Worm (Caenorhabditis elegans) whole organism, L2 larva: ENCODE results near the gene trh-1.

Source experiments
- C34F6.9 ChIP-seq: fragments of 150-350 bp; optimal IDR thresholded peaks from 2 replicates; lab custom pipeline; 2014; ENCODE audit warnings: missing biosample characterization, missing genetic modification characterization
- R02D3.7 ChIP-seq: fragments of 150-350 bp; optimal IDR thresholded peaks from 2 replicates; lab custom pipeline; 2014; ENCODE audit warnings: missing biosample characterization, missing genetic modification characterization
- alr-1 ChIP-seq: fragments of 150-350 bp; optimal IDR thresholded peaks from 2 replicates; lab custom pipeline; 2014; ENCODE audit warnings: missing biosample characterization, missing genetic modification characterization
- aly-2 ChIP-seq: fragments of 150-350 bp; optimal IDR thresholded peaks from 2 replicates; lab custom pipeline; 2014; ENCODE audit warnings: missing biosample characterization, missing genetic modification characterization
- ama-1 ChIP-seq: fragments of 150-350 bp; optimal IDR thresholded peaks from 2 replicates; lab custom pipeline; 2018; ENCODE audit warnings: inconsistent platforms
- blmp-1 ChIP-seq: sonication (generic microtip); optimal IDR thresholded peaks from 2 replicates; lab custom pipeline; 2017; ENCODE audit warnings: missing genetic modification characterization, mild to moderate bottlenecking, missing compliant biosample characterization, antibody characterized with exemption, moderate library complexity; ENCODE audit not compliant: insufficient read depth
- ceh-16 ChIP-seq: fragments of 150-350 bp; optimal IDR thresholded peaks from 2 replicates; lab custom pipeline; 2014; ENCODE audit warnings: missing biosample characterization, missing genetic modification characterization
- crh-2 ChIP-seq: sonication (generic microtip); optimal IDR thresholded peaks from 2 replicates; lab custom pipeline; 2017; ENCODE audit warnings: missing biosample characterization, missing genetic modification characterization
- dmd-4 ChIP-seq: sonication (generic microtip); optimal IDR thresholded peaks from 2 replicates; lab custom pipeline; 2017; ENCODE audit warnings: missing biosample characterization, missing genetic modification characterization
- egl-27 ChIP-seq: sonication (generic microtip); optimal IDR thresholded peaks from 3 replicates; lab custom pipeline; 2017; ENCODE audit warnings: missing biosample characterization, missing genetic modification reagents, missing genetic modification characterization
- elt-1 ChIP-seq: fragments of 150-350 bp; optimal IDR thresholded peaks from 2 replicates; lab custom pipeline; 2014; ENCODE audit warnings: missing biosample characterization, missing genetic modification characterization
- elt-3 ChIP-seq: sonication (generic microtip); optimal IDR thresholded peaks from 2 replicates; lab custom pipeline; 2017; ENCODE audit warnings: missing biosample characterization, missing genetic modification characterization
- fos-1 ChIP-seq: fragments of 150-350 bp; optimal IDR thresholded peaks from 2 replicates; lab custom pipeline; 2014; ENCODE audit warnings: missing biosample characterization, missing genetic modification characterization
- gmeb-1 ChIP-seq: fragments of 150-350 bp; optimal IDR thresholded peaks from 2 replicates; lab custom pipeline; 2014; ENCODE audit warnings: missing biosample characterization, missing genetic modification characterization
- lin-11 ChIP-seq: fragments of 150-350 bp; sonication (generic microtip); optimal IDR thresholded peaks from 2 replicates; lab custom pipeline; 2014; ENCODE audit warnings: missing biosample characterization, missing genetic modification characterization, inconsistent platforms, mixed read lengths
- lin-13 ChIP-seq: fragments of 150-350 bp; optimal IDR thresholded peaks from 2 replicates; lab custom pipeline; 2014; ENCODE audit warnings: missing biosample characterization, missing genetic modification reagents, missing genetic modification characterization
- lsy-2 ChIP-seq, 2 experiments: fragments of 150-350 bp in 1 of 2; sonication (generic microtip) in 1 of 2; optimal IDR thresholded peaks; 2 replicates each; lab custom pipeline; 2014 to 2017; ENCODE audit warnings: missing biosample characterization in 2 of 2, missing genetic modification characterization in 2 of 2
- mab-5 ChIP-seq: fragments of 150-350 bp; optimal IDR thresholded peaks from 2 replicates; lab custom pipeline; 2014; ENCODE audit warnings: missing biosample characterization, missing genetic modification characterization
- nhr-10 ChIP-seq: sonication (generic microtip); optimal IDR thresholded peaks from 2 replicates; lab custom pipeline; 2017; ENCODE audit warnings: missing biosample characterization, missing genetic modification characterization
- nhr-11 ChIP-seq: fragments of 150-350 bp; optimal IDR thresholded peaks from 2 replicates; lab custom pipeline; 2014; ENCODE audit warnings: missing biosample characterization, missing genetic modification characterization
- nhr-129 ChIP-seq: fragments of 150-350 bp; optimal IDR thresholded peaks from 2 replicates; lab custom pipeline; 2014; ENCODE audit warnings: missing biosample characterization, missing genetic modification characterization
- nhr-21 ChIP-seq: fragments of 150-350 bp; optimal IDR thresholded peaks from 2 replicates; lab custom pipeline; 2014; ENCODE audit warnings: missing biosample characterization, missing genetic modification characterization
- nhr-25 ChIP-seq: fragments of 150-350 bp; sonication (generic microtip); optimal IDR thresholded peaks from 3 replicates; lab custom pipeline; 2014; ENCODE audit warnings: missing biosample characterization, missing genetic modification characterization
- sem-4 ChIP-seq: fragments of 150-350 bp; optimal IDR thresholded peaks from 2 replicates; lab custom pipeline; 2014; ENCODE audit warnings: missing biosample characterization, missing genetic modification reagents, missing genetic modification characterization
- skn-1 ChIP-seq: sonication (generic microtip); optimal IDR thresholded peaks from 2 replicates; lab custom pipeline; 2017; ENCODE audit warnings: missing biosample characterization, missing genetic modification characterization
- sma-3 ChIP-seq: sonication (generic microtip); optimal IDR thresholded peaks from 2 replicates; lab custom pipeline; 2016; ENCODE audit warnings: missing genetic modification reagents, missing genetic modification characterization, missing compliant biosample characterization
- sma-9 ChIP-seq, 2 experiments: fragments of 150-350 bp in 1 of 2; sonication (generic microtip) in 1 of 2; optimal IDR thresholded peaks; 2 replicates each; lab custom pipeline; 2014 to 2016; ENCODE audit warnings: missing genetic modification characterization in 2 of 2, mild to moderate bottlenecking in 1 of 2, missing biosample characterization in 1 of 2, missing compliant biosample characterization in 1 of 2, missing genetic modification reagents in 1 of 2, moderate library complexity in 1 of 2
- snpc-4 ChIP-seq: fragments of 150-350 bp; optimal IDR thresholded peaks from 2 replicates; lab custom pipeline; 2014; ENCODE audit warnings: missing biosample characterization, missing genetic modification characterization
- unc-39 ChIP-seq: fragments of 150-350 bp; optimal IDR thresholded peaks from 2 replicates; lab custom pipeline; 2014; ENCODE audit warnings: missing biosample characterization, missing genetic modification characterization
- unc-55 ChIP-seq: fragments of 150-350 bp; sonication (generic microtip); optimal IDR thresholded peaks from 3 replicates; lab custom pipeline; 2014; ENCODE audit warnings: missing biosample characterization, missing genetic modification reagents, missing genetic modification characterization
- unc-62 ChIP-seq: fragments of 150-350 bp; optimal IDR thresholded peaks from 2 replicates; lab custom pipeline; 2014; ENCODE audit warnings: missing biosample characterization, missing genetic modification reagents, missing genetic modification characterization

trh-1 gene

DNA sequence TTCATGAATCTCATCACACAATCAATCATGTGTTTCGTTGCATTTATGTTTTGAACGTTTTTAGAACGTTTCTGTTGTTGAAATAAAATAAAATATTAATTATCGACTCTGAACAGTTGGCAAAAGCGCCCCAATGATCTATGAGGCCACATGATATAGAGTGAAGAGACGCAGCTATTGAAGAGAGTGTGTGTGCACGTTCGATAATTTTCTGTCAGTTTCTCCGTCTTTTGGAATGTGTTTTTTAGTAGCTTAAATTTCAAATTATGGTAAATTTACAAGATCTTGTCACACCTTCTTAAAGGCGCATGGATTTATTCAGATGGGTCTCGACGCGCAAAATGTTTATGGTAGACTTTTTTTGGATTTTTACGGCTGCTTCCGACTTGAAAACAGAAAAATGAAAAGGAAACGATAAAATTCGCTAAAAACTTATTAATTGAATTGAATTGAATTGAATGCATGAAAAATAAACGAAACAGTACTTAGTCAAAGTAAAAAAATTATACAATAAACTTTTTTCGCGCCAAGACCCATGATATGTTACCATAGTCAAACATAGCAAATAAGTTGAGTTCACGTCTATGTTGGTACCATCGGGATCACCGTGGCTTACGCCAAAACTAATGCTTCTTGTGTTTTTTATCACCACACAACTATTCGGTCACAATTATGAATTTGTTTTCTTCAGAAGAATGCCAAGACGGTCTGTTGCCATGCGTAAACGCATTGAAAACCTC is 34.7 kb upstream of the trh-1 start, which contains the start of gene C49C3.15:
Gene C49C3.15, plus strand, starts transcription at position 690 of the 740 bp plus-strand sequence.
- TF ChIP-seq crh-2 (tag; lab: Kevin White, UChicago) (peak; percentile 62), lin-13 (GFP tag; lab: Kevin White, UChicago) (no peak), unc-55 (peak; percentile 61), R02D3.7 (tag; lab: Kevin White, UChicago) (no peak), C34F6.9 (tag; lab: Kevin White, UChicago) (peak; percentile 73), nhr-129 (tag; lab: Kevin White, UChicago) (peak; percentile 41), lsy-2 (tag; optimal IDR thresholded peaks at IDR 0.05; lab: Kevin White, UChicago) (peak in 1 of 2 experiments; percentile 65), mab-5 (no peak)

DNA sequence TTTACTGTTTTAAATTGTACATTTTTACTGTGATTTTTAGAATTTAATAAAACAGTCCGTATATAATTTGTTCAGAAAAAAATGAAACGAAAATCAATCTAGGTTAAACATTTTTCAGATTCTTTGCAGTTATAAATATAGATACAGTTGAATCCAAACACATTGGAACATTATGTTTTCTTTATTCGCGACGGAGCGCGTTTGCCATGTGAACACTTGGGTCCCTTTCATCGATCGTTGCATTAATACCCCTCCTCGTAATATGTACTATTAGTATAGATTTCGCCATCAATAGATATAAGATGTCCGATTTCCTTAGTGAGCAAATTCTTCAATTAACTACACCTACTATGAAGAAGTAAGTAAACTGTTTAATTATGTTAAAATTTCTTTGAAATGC is 33.4 kb upstream of the trh-1 start, which contains the start of gene C49C3.8:
Gene C49C3.8, plus strand, starts transcription at position 173 of the 400 bp plus-strand sequence.
- peak; percentile 61 for TF ChIP-seq C34F6.9 (tag; lab: Kevin White, UChicago)
- no peak for TF ChIP-seq sem-4 (tag; lab: Kevin White, UChicago)
- no peak for TF ChIP-seq unc-39 (tag; lab: Kevin White, UChicago)
- TF ChIP-seq ceh-16 (tag; lab: Kevin White, UChicago): no peak
- peak; percentile 8 for TF ChIP-seq nhr-129 (tag; lab: Kevin White, UChicago)
- peak; percentile 54 for TF ChIP-seq unc-55
- no peak for TF ChIP-seq nhr-21

DNA sequence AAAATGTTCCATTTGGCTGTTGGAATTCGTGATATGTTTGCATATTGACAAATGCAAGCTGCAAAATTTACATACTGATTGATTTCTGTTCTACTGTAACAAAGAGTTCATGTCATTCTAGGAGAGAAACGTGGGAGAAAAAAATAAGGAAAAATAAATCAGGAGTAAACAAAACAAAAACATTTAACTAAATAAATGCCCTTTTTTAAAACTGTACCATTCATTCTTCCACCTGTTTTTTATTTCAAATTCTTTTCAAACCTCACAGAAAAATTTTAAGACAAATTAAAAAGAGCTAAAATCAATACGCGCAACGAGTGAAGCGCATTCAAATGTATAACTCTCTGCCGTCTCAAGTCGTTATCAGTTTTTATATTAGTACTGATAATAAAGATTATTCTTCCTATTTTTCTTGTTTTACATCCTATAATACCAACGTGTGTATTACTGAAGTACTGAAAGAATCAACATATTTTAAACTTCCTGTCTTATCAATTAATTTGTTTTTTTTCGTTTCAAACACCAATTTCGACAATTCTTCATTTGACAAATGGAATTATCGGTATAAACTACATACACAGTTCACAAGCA is 29.4 kb upstream of the trh-1 start, which contains the start of gene C49C3.10:
Gene C49C3.10, minus strand, starts transcription at position 51 of the 591 bp plus-strand sequence.
- TF ChIP-seq nhr-10 (no peak), fos-1 (tag; lab: Kevin White, UChicago) (peak; percentile 74), mab-5 (no peak), lin-11 (tag; lab: Kevin White, UChicago) (no peak), blmp-1 (no peak), sma-3 (no peak), sma-9 (GFP tag; optimal IDR thresholded peaks at IDR 0.05; lab: Kevin White, UChicago) (no peak), sma-9 (tag; optimal IDR thresholded peaks at IDR 0.05; lab: Kevin White, UChicago) (no peak), snpc-4 (tag; lab: Kevin White, UChicago) (no peak), gmeb-1 (tag; lab: Kevin White, UChicago) (no peak), nhr-25 (tag; lab: Kevin White, UChicago) (no peak), nhr-11 (tag; lab: Kevin White, UChicago) (no peak), aly-2 (no peak), dmd-4 (tag; lab: Kevin White, UChicago) (no peak), crh-2 (tag; lab: Kevin White, UChicago) (peak; percentile 56), elt-1 (tag; lab: Kevin White, UChicago) (no peak), ama-1 (lab: Kevin White, UChicago) (no peak), skn-1 (tag; lab: Kevin White, UChicago) (peak; percentile 55), sem-4 (tag; lab: Kevin White, UChicago) (no peak)
- TF ChIP-seq, all 48 proteins: peak for 3

DNA sequence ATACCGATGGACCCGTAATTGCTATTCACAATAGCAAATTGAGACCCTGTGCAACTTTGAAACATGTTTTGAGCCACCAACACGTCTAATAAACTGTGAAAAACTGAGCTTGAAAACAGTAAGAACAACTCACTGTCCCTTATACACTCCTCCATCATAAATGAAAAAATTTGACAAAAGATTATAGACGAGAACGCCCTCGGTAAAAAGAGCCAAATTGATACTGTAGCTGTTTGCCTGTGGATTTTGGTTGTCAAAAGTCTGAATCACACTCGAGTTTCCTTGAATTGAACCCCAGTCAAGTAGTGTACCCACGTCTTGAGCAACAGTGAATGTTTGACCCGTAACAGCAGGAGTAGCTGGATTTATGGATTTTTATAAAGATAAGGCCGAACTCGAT is 27.4 kb upstream of the trh-1 start:
- no peak for TF ChIP-seq unc-62

DNA sequence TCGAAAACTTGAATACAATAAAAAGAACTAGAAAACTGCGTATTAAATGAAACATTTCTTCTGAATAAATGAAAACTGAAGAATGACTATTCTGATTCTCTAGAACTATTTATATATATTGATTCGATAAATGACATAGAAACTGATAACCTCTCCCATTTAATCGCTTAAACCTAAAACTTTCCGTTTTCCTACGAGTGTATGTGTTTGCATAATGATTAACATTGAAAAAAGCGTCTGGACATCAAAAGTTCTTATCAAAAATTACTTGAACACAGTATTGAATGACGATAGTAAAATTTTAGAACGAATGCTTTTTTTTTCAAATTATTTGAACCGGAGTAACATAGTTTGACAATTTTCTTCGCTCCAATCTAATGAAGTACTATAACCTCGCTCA is 26.2 kb upstream of the trh-1 start, which contains the start of gene C49C3.9:
Gene C49C3.9, minus strand, starts transcription at position 136 of the 400 bp plus-strand sequence.
- TF ChIP-seq snpc-4 (tag; lab: Kevin White, UChicago): no peak
- no peak for TF ChIP-seq alr-1 (tag; lab: Kevin White, UChicago)
- TF ChIP-seq egl-27 (tag; lab: Kevin White, UChicago): no peak
- TF ChIP-seq fos-1 (tag; lab: Kevin White, UChicago): peak; percentile 99
- no peak for TF ChIP-seq lsy-2 (tag; optimal IDR thresholded peaks at IDR 0.05; lab: Kevin White, UChicago)
- TF ChIP-seq aly-2: no peak
- no peak for TF ChIP-seq R02D3.7 (tag; lab: Kevin White, UChicago)
- TF ChIP-seq crh-2 (tag; lab: Kevin White, UChicago): peak; percentile 5
- no peak for TF ChIP-seq gmeb-1 (tag; lab: Kevin White, UChicago)
- TF ChIP-seq unc-62: no peak
- no peak for TF ChIP-seq elt-3 (tag; lab: Kevin White, UChicago)
